Fruit fly (Drosophila melanogaster) whole organism, embryonic: Measurements from ENCODE around the gene CG2663.

Experiments
- HmgZ ChIP-seq: fragments of 200-800 bp; sonication (Bioruptor generic); optimal IDR thresholded peaks from 2 replicates; lab custom pipeline; 2018; ENCODE audit warnings: missing biosample characterization, mild to moderate bottlenecking, missing genetic modification characterization
- al ChIP-seq: fragments of 200-800 bp; sonication (Bioruptor generic); IDR thresholded peaks from 2 replicates; pipeline ENCODE4 v1.3.6; 2022; ENCODE audit warnings: missing biosample characterization, missing genetic modification characterization

dm6 chr3R:5427157-5427556, 23.2 kb upstream of the CG2663 start, which contains the start of gene CG12147:
- no peak for TF ChIP-seq al (GFP tag; lab: Robert Waterston, UW)
- no peak for TF ChIP-seq HmgZ (tag; lab: Kevin White, UChicago)
